Fruit fly (Drosophila melanogaster): Measurements from ENCODE around the gene tomboy20.

Gene tomboy20

DNA sequence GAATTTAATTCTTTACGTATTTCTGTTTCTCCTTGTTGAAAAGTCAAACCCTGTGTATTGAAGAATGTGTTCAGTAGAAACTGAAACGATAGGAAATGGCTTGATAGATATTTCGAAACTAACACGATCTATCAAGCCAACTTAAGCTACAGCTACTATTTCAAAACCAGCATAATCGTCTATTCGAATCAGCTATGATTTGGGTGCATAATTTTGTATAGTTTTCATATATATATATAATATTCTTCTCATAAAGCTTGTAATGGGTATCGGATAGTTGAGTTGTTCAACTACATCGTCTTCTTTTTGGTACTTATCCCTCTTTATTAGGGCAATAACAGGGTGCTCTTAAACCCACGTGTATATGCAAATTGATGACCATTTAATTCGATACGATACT, at the start of gene tomboy20:
Gene tomboy20 (minus strand): TSS at position 101 of the 400 bp plus-strand sequence.
- TF ChIP-seq Pif1B (GFP tag; optimal IDR thresholded peaks at IDR 0.05) = no peak
- TF ChIP-seq Snoo (tag; optimal IDR thresholded peaks at IDR 0.05) = no peak
- no peak for TF ChIP-seq gl (tag; optimal IDR thresholded peaks at IDR 0.05)
- TF ChIP-seq CG8159 (tag; optimal IDR thresholded peaks at IDR 0.05) = no peak
- TF ChIP-seq fd96Ca (GFP tag; IDR thresholded peaks at IDR 0.05) = no peak
- TF ChIP-seq CG10348 (GFP tag; IDR thresholded peaks at IDR 0.05) = no peak
- no peak for TF ChIP-seq D1 (tag; optimal IDR thresholded peaks at IDR 0.05)
- no peak for TF ChIP-seq CG12605 (GFP tag; IDR thresholded peaks at IDR 0.05)
- no peak for TF ChIP-seq CG32121 (GFP tag; IDR thresholded peaks at IDR 0.05)
- no peak for TF ChIP-seq Pif1A (GFP tag; optimal IDR thresholded peaks at IDR 0.05)
- TF ChIP-seq CG15710 (tag; optimal IDR thresholded peaks at IDR 0.05) = no peak
- TF ChIP-seq CG34367 (tag; optimal IDR thresholded peaks at IDR 0.05) = no peak
- no peak for TF ChIP-seq CG8301 (tag; optimal IDR thresholded peaks at IDR 0.05)
- no peak for TF ChIP-seq CG17806 (tag; optimal IDR thresholded peaks at IDR 0.05)

- TF ChIP-seq Snoo (tag; optimal IDR thresholded peaks at IDR 0.05) = peak; percentile 46
- peak; percentile 73 for TF ChIP-seq CG15710 (tag; optimal IDR thresholded peaks at IDR 0.05)
- TF ChIP-seq CG8159 (tag; optimal IDR thresholded peaks at IDR 0.05) = peak; percentile 70
- no peak for TF ChIP-seq gl (tag; optimal IDR thresholded peaks at IDR 0.05)
- peak; percentile 77 for TF ChIP-seq CG4496 (GFP tag; IDR thresholded peaks at IDR 0.05)
- peak; percentile 55 for TF ChIP-seq CG9948 (tag; optimal IDR thresholded peaks at IDR 0.05)
- TF ChIP-seq Ets98B (GFP tag; IDR thresholded peaks at IDR 0.05) = no peak
- TF ChIP-seq CG17806 (tag; optimal IDR thresholded peaks at IDR 0.05) = peak; percentile 59
These were observed 48.3 kb upstream of the tomboy20 start, which contains the start of the genes mRpL37 and Rbp1 for dm6 chr3R:10784058-10784499. mRpL37 (minus strand) TSS chr3R:10784092. Rbp1 (plus strand) TSS chr3R:10784383.

dm6 chr3R:10782167-10782566, 46.4 kb upstream of the tomboy20 start, which contains the start of gene CG42633:
CG42633 (minus strand) TSS chr3R:10782267.
- TF ChIP-seq CG13204 (GFP tag; optimal IDR thresholded peaks at IDR 0.05) (no peak), CG14655 (GFP tag; optimal IDR thresholded peaks at IDR 0.05) (no peak), CG4496 (GFP tag; IDR thresholded peaks at IDR 0.05) (no peak), CG12605 (GFP tag; IDR thresholded peaks at IDR 0.05) (no peak), CG9948 (tag; optimal IDR thresholded peaks at IDR 0.05) (no peak), CG8159 (tag; optimal IDR thresholded peaks at IDR 0.05) (no peak), Snoo (tag; optimal IDR thresholded peaks at IDR 0.05) (no peak), D1 (tag; optimal IDR thresholded peaks at IDR 0.05) (no peak), CG15710 (tag; optimal IDR thresholded peaks at IDR 0.05) (no peak), CG32121 (GFP tag; IDR thresholded peaks at IDR 0.05) (no peak)

- no peak for TF ChIP-seq Ets98B (GFP tag; IDR thresholded peaks at IDR 0.05)
- no peak for TF ChIP-seq fd96Ca (GFP tag; IDR thresholded peaks at IDR 0.05)
- TF ChIP-seq CG10348 (GFP tag; IDR thresholded peaks at IDR 0.05) = no peak
- TF ChIP-seq CG17806 (tag; optimal IDR thresholded peaks at IDR 0.05) = no peak
- TF ChIP-seq Pif1A (GFP tag; optimal IDR thresholded peaks at IDR 0.05) = no peak
- no peak for TF ChIP-seq EcR (GFP tag; optimal IDR thresholded peaks at IDR 0.05)
- no peak for TF ChIP-seq CG13204 (GFP tag; optimal IDR thresholded peaks at IDR 0.05)
- no peak for TF ChIP-seq CG8301 (tag; optimal IDR thresholded peaks at IDR 0.05)
- no peak for TF ChIP-seq CG8159 (tag; optimal IDR thresholded peaks at IDR 0.05)
- no peak for TF ChIP-seq D1 (tag; optimal IDR thresholded peaks at IDR 0.05)
- no peak for TF ChIP-seq CG34367 (tag; optimal IDR thresholded peaks at IDR 0.05)
- no peak for TF ChIP-seq Pif1B (GFP tag; optimal IDR thresholded peaks at IDR 0.05)
- no peak for TF ChIP-seq Snoo (tag; optimal IDR thresholded peaks at IDR 0.05)
These were observed 44.4 kb upstream of the tomboy20 start for dm6 chr3R:10780161-10780560.

DNA sequence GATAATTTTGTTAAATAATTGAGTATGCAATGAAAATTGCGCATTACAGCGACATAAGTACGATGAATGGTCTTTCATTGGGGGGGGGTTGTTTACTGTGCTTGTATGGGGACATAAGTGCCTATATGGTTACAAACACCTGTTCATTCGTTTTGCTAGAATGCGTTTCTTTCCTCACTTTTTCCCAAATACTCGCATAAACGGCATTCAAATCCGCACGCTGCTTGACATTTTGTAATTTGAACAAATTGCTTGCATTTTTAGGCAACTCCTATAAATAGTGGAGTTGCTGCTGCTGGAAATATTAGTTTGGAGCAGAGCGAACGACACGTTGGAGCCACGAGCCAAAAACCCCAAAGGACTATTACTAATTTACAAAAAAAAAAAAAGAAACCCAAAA, 43.5 kb upstream of the tomboy20 start, which contains the start of gene Desi:
Gene Desi (plus strand): TSS at position 301 of the 400 bp plus-strand sequence.
- TF ChIP-seq Pif1A (GFP tag; optimal IDR thresholded peaks at IDR 0.05) = no peak

DNA sequence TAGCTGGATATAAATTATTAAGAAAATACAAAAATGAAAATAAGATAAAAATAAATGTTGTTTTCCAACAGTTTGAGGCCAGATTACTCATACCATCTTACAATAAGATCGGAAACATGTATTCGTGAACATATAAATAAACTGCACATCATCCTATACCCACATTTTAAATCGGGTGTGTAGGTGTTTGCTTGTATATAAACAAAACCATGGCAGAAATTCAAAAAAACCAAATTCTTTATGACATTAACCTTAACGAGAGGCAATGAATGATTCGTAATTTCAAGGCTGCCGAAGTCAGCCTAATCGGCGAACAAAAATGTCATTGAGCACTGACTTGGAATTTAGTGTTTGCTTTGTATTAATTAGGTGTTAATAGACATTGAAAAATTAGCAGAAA, 42.4 kb upstream of the tomboy20 start:
- TF ChIP-seq D1 (tag; optimal IDR thresholded peaks at IDR 0.05) (no peak), CG8301 (tag; optimal IDR thresholded peaks at IDR 0.05) (no peak), Pif1A (GFP tag; optimal IDR thresholded peaks at IDR 0.05) (no peak), EcR (GFP tag; optimal IDR thresholded peaks at IDR 0.05) (no peak), CG15710 (tag; optimal IDR thresholded peaks at IDR 0.05) (no peak), CG10348 (GFP tag; IDR thresholded peaks at IDR 0.05) (no peak), CG14655 (GFP tag; optimal IDR thresholded peaks at IDR 0.05) (no peak), CG17806 (tag; optimal IDR thresholded peaks at IDR 0.05) (no peak), Ets98B (GFP tag; IDR thresholded peaks at IDR 0.05) (no peak), Pif1B (GFP tag; optimal IDR thresholded peaks at IDR 0.05) (no peak), gl (tag; optimal IDR thresholded peaks at IDR 0.05) (no peak), Snoo (tag; optimal IDR thresholded peaks at IDR 0.05) (no peak), CG34367 (tag; optimal IDR thresholded peaks at IDR 0.05) (no peak), CG8159 (tag; optimal IDR thresholded peaks at IDR 0.05) (no peak), CG12605 (GFP tag; IDR thresholded peaks at IDR 0.05) (no peak), CG32121 (GFP tag; IDR thresholded peaks at IDR 0.05) (no peak)

- TF ChIP-seq gl (tag; optimal IDR thresholded peaks at IDR 0.05) (no peak), rn (GFP tag; IDR thresholded peaks at IDR 0.05) (no peak), CG8159 (tag; optimal IDR thresholded peaks at IDR 0.05) (no peak), EcR (GFP tag; optimal IDR thresholded peaks at IDR 0.05) (no peak), CG34367 (tag; optimal IDR thresholded peaks at IDR 0.05) (no peak), fd96Ca (GFP tag; IDR thresholded peaks at IDR 0.05) (no peak), CG13204 (GFP tag; optimal IDR thresholded peaks at IDR 0.05) (no peak), CG17806 (tag; optimal IDR thresholded peaks at IDR 0.05) (no peak)
These were observed 41.5 kb upstream of the tomboy20 start, which contains the start of the genes CG45076, CG45078 and fau for dm6 chr3R:10777274-10777673. CG45076 (minus strand) TSS chr3R:10777374. CG45078 (minus strand) TSS chr3R:10777374. fau (minus strand) TSS chr3R:10777374.

Measured in whole organism, pupa.